Worm (Caenorhabditis elegans): ENCODE measurements around the gene W03C9.8.

DNA sequence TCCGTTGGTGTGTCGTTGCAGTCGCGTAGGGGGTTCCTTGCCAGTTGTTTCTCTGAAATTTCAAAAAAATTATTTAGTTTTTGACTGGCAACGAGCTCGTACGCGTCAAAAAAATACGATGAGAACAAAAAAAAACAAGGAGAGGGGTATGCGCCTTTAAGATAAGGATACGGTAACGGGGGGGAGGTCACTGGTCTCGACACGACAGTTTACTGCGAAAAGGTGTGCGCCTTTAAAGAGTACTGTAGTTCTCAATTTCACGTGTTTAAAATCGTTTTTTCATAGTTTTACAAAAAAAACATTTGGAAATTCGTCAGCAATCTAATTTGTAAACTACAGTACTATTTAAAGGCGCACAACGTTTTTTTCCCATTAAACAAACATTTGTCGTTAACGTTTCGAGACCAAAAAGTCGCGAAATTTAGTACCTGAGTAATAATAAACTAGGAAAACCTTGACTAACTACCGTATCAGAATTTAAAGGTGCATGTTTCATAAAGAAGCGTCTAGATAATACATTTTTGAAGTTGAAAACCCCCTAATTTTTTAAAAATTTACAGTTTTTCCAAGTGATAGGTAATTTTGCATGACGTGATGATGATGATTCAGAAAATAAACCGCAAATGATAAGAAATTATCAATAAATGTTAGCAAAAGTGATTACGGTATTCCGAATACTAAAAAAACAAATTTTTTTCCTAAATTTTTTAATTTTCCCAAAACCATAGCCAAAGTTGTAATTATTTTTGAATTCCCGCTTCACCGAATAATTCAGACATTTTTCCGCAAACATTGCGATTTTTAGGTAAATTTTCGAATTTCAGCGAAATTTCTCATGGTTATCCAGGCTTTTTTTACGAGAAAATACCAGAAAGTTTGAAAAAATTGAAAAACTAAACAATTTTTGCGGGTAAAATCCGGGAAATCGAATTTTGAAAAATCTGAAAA lies 25.8 kb downstream of the W03C9.8 start:
- TF ChIP-seq fkh-10 (GFP tag; optimal IDR thresholded peaks at IDR 0.05) = no peak
- no peak for TF ChIP-seq pax-1 (tag; optimal IDR thresholded peaks at IDR 0.05)
